Fruit fly (Drosophila melanogaster) whole organism, embryonic: Measurements from ENCODE around the gene CG5516.

ENCODE experiments used
- B-H2 ChIP-seq: fragments of 200-800 bp; sonication (Bioruptor generic); optimal IDR thresholded peaks from 2 replicates; lab custom pipeline; 2018; ENCODE audit warnings: missing biosample characterization, mild to moderate bottlenecking, missing genetic modification characterization
- CG11504 ChIP-seq: fragments of 200-800 bp; sonication (Bioruptor generic); optimal IDR thresholded peaks from 3 replicates; lab custom pipeline; 2019; ENCODE audit warnings: missing biosample characterization, mild to moderate bottlenecking, missing genetic modification characterization, moderate library complexity
- CG12155 ChIP-seq: fragments of 200-800 bp; sonication (Bioruptor generic); optimal IDR thresholded peaks from 3 replicates; lab custom pipeline; 2016; ENCODE audit warnings: missing biosample characterization, missing genetic modification characterization
- CG13296 ChIP-seq: fragments of 200-800 bp; sonication (Bioruptor generic); optimal IDR thresholded peaks from 3 replicates; lab custom pipeline; 2018; ENCODE audit warnings: missing biosample characterization, mild to moderate bottlenecking, missing genetic modification characterization
- CG14014 ChIP-seq: fragments of 200-800 bp; sonication (Bioruptor generic); IDR thresholded peaks from 2 replicates; pipeline ENCODE4 v1.3.6; 2022; ENCODE audit warnings: missing biosample characterization, missing genetic modification characterization
- CG15073 ChIP-seq: fragments of 200-800 bp; sonication (Bioruptor generic); optimal IDR thresholded peaks from 2 replicates; lab custom pipeline; 2016; ENCODE audit warnings: missing biosample characterization, missing genetic modification characterization
- CG1529 ChIP-seq: fragments of 200-800 bp; sonication (Bioruptor generic); optimal IDR thresholded peaks from 3 replicates; lab custom pipeline; 2018; ENCODE audit warnings: missing biosample characterization, missing genetic modification characterization
- CG15479 ChIP-seq: fragments of 200-800 bp; sonication (Bioruptor generic); optimal IDR thresholded peaks from 3 replicates; lab custom pipeline; 2019; ENCODE audit warnings: missing biosample characterization, mild to moderate bottlenecking, missing genetic modification characterization, moderate library complexity
- CG17829 ChIP-seq: fragments of 200-800 bp; optimal IDR thresholded peaks from 2 replicates; lab custom pipeline; 2019; ENCODE audit warnings: missing biosample characterization, mild to moderate bottlenecking, missing genetic modification characterization, moderate library complexity
- CG18764 ChIP-seq: fragments of 200-800 bp; sonication (Bioruptor generic); optimal IDR thresholded peaks from 3 replicates; lab custom pipeline; 2016; ENCODE audit warnings: missing biosample characterization, missing genetic modification characterization
- CG30020 ChIP-seq: fragments of 200-800 bp; optimal IDR thresholded peaks from 2 replicates; lab custom pipeline; 2019; ENCODE audit warnings: missing biosample characterization, mild to moderate bottlenecking, missing genetic modification characterization, moderate library complexity
- CG3281 ChIP-seq: fragments of 200-800 bp; sonication (Bioruptor generic); optimal IDR thresholded peaks from 3 replicates; lab custom pipeline; 2017; ENCODE audit warnings: missing biosample characterization, mild to moderate bottlenecking, missing genetic modification characterization
- CG4730 ChIP-seq: fragments of 200-800 bp; sonication (Bioruptor generic); IDR thresholded peaks from 2 replicates; pipeline ENCODE4 v1.3.6; 2022; ENCODE audit warnings: missing biosample characterization, missing genetic modification characterization
- CG7786 ChIP-seq: fragments of 200-800 bp; sonication (Bioruptor generic); optimal IDR thresholded peaks from 2 replicates; lab custom pipeline; 2016; ENCODE audit warnings: missing biosample characterization, missing genetic modification characterization
- CG8359 ChIP-seq: fragments of 200-800 bp; sonication (Bioruptor generic); optimal IDR thresholded peaks from 2 replicates; lab custom pipeline; 2017; ENCODE audit warnings: missing biosample characterization, mild to moderate bottlenecking, missing genetic modification characterization, borderline replicate concordance
- CG8388 ChIP-seq: fragments of 200-800 bp; sonication (Bioruptor generic); optimal IDR thresholded peaks from 2 replicates; lab custom pipeline; 2019; ENCODE audit warnings: missing biosample characterization, mild to moderate bottlenecking, missing genetic modification characterization, moderate library complexity
- Camta ChIP-seq: fragments of 200-800 bp; sonication (Bioruptor generic); optimal IDR thresholded peaks from 2 replicates; lab custom pipeline; 2016; ENCODE audit warnings: missing biosample characterization, missing genetic modification characterization
- D ChIP-seq, 2 experiments: fragments of 200-800 bp in 1 of 2; fragments of >200 bp in 1 of 2; sonication (Bioruptor generic) in 1 of 2; optimal IDR thresholded peaks; 2 replicates in 1 of 2; 3 replicates in 1 of 2; lab custom pipeline; 2017; ENCODE audit warnings: mild to moderate bottlenecking in 1 of 2, missing biosample characterization in 1 of 2, missing genetic modification characterization in 1 of 2, missing genetic modification reagents in 1 of 2
- Doc2 ChIP-seq: fragments of 200-800 bp; sonication (Bioruptor generic); IDR thresholded peaks from 2 replicates; pipeline ENCODE4 v1.3.6; 2022; ENCODE audit warnings: missing biosample characterization, missing genetic modification characterization
- Elba2 ChIP-seq: fragments of 200-800 bp; sonication (Bioruptor generic); optimal IDR thresholded peaks from 3 replicates; lab custom pipeline; 2016; ENCODE audit warnings: missing biosample characterization, missing genetic modification characterization
- GATAe ChIP-seq: fragments of 200-800 bp; sonication (Bioruptor generic); conservative IDR thresholded peaks from 2 replicates; pipeline ENCODE4 v1.3.6; 2022; ENCODE audit warnings: missing biosample characterization, missing genetic modification characterization
- Hey ChIP-seq: fragments of 200-800 bp; sonication (Bioruptor generic); optimal IDR thresholded peaks from 3 replicates; lab custom pipeline; 2018; ENCODE audit warnings: missing biosample characterization, mild to moderate bottlenecking, missing genetic modification characterization
- Hr51 ChIP-seq, 2 experiments: fragments of 200-800 bp; sonication (Bioruptor generic); optimal IDR thresholded peaks; 2 replicates in 1 of 2; 3 replicates in 1 of 2; lab custom pipeline; 2016 to 2018; ENCODE audit warnings: missing biosample characterization in 2 of 2, missing genetic modification characterization in 2 of 2, mild to moderate bottlenecking in 1 of 2, moderate library complexity in 1 of 2
- Lim3 ChIP-seq: fragments of 200-800 bp; sonication (Bioruptor generic); IDR thresholded peaks from 2 replicates; pipeline ENCODE4 v1.3.6; 2022; ENCODE audit warnings: missing biosample characterization, missing genetic modification characterization
- NK7.1 ChIP-seq: fragments of 200-800 bp; sonication (Bioruptor generic); optimal IDR thresholded peaks from 3 replicates; lab custom pipeline; 2016; ENCODE audit warnings: missing biosample characterization, missing genetic modification characterization
- Nf-YC ChIP-seq: fragments of 200-800 bp; optimal IDR thresholded peaks from 3 replicates; lab custom pipeline; 2019; ENCODE audit warnings: missing biosample characterization, mild to moderate bottlenecking, missing genetic modification characterization, moderate library complexity
- Opbp ChIP-seq: fragments of 200-800 bp; sonication (Bioruptor generic); IDR thresholded peaks from 3 replicates; pipeline ENCODE4 v1.3.6; 2022; ENCODE audit warnings: missing biosample characterization, missing genetic modification characterization; ENCODE audit not compliant: partially characterized antibody
- Ravus ChIP-seq: fragments of 200-800 bp; sonication (Bioruptor generic); IDR thresholded peaks from 2 replicates; pipeline ENCODE4 v1.3.6; 2022; ENCODE audit warnings: missing biosample characterization, missing genetic modification characterization
- Sox100B ChIP-seq: fragments of 200-800 bp; sonication (Bioruptor generic); optimal IDR thresholded peaks from 3 replicates; lab custom pipeline; 2018; ENCODE audit warnings: missing biosample characterization, mild to moderate bottlenecking, missing genetic modification characterization
- Stat92E ChIP-seq, 3 experiments: fragments of >200 bp in 2 of 3; fragments of 200-800 bp in 1 of 3; sonication (Bioruptor generic) in 1 of 3; optimal IDR thresholded peaks; 2 replicates each; lab custom pipeline; 2017 to 2019; ENCODE audit warnings: missing biosample characterization in 3 of 3, missing genetic modification characterization in 3 of 3, mild to moderate bottlenecking in 1 of 3, moderate library complexity in 1 of 3
- Trl ChIP-seq, 3 experiments: fragments of >200 bp in 2 of 3; fragments of 200-800 bp in 1 of 3; sonication (Bioruptor generic) in 1 of 3; optimal IDR thresholded peaks; 2 replicates in 1 of 3; 3 replicates in 2 of 3; lab custom pipeline; 2016 to 2017; ENCODE audit warnings: missing biosample characterization in 1 of 3, missing genetic modification characterization in 1 of 3
- YL-1 ChIP-seq: fragments of 200-800 bp; sonication (Bioruptor generic); optimal IDR thresholded peaks from 3 replicates; lab custom pipeline; 2017; ENCODE audit warnings: missing biosample characterization, mild to moderate bottlenecking, missing genetic modification characterization
- bowl ChIP-seq: fragments of 200-800 bp; sonication (Bioruptor generic); IDR thresholded peaks from 2 replicates; pipeline ENCODE4 v1.3.6; 2022; ENCODE audit warnings: missing biosample characterization, missing genetic modification characterization
- cad ChIP-seq: fragments of >200 bp; optimal IDR thresholded peaks from 2 replicates; lab custom pipeline; 2017; ENCODE audit warnings: missing biosample characterization, missing genetic modification characterization
- chinmo ChIP-seq: fragments of 200-800 bp; sonication (Bioruptor generic); IDR thresholded peaks from 4 replicates; pipeline ENCODE4 v1.3.6; 2022; ENCODE audit warnings: missing biosample characterization, missing genetic modification characterization; ENCODE audit not compliant: partially characterized antibody
- ci ChIP-seq: fragments of 200-800 bp; sonication (Bioruptor generic); IDR thresholded peaks from 3 replicates; pipeline ENCODE4 v1.3.6; 2022; ENCODE audit warnings: missing biosample characterization, missing genetic modification characterization
- cwo ChIP-seq: fragments of 200-800 bp; sonication (Bioruptor generic); optimal IDR thresholded peaks from 3 replicates; lab custom pipeline; 2017; ENCODE audit warnings: missing biosample characterization, missing genetic modification characterization, mild to moderate bottlenecking, moderate library complexity, missing genetic modification reagents
- dan ChIP-seq: fragments of 200-800 bp; sonication (Bioruptor generic); IDR thresholded peaks from 2 replicates; pipeline ENCODE4 v1.3.6; 2022; ENCODE audit warnings: missing biosample characterization, missing genetic modification characterization
- en ChIP-seq: fragments of 200-800 bp; sonication (Bioruptor generic); optimal IDR thresholded peaks from 2 replicates; lab custom pipeline; 2016; ENCODE audit warnings: missing biosample characterization, missing genetic modification characterization
- eve ChIP-seq, 2 experiments: fragments of >200 bp; optimal IDR thresholded peaks; 2 replicates each; lab custom pipeline; 2017; ENCODE audit warnings: missing biosample characterization in 2 of 2, missing genetic modification characterization in 2 of 2
- exex ChIP-seq: fragments of 200-800 bp; sonication (Bioruptor generic); optimal IDR thresholded peaks from 4 replicates; lab custom pipeline; 2018; ENCODE audit warnings: missing biosample characterization, mild to moderate bottlenecking, missing genetic modification characterization, moderate library complexity
- fd102C ChIP-seq: fragments of 200-800 bp; sonication (Bioruptor generic); optimal IDR thresholded peaks from 2 replicates; lab custom pipeline; 2018; ENCODE audit warnings: missing biosample characterization, mild to moderate bottlenecking, missing genetic modification characterization, moderate library complexity
- gem ChIP-seq: fragments of 200-800 bp; sonication (Bioruptor generic); optimal IDR thresholded peaks from 2 replicates; lab custom pipeline; 2019; ENCODE audit warnings: missing biosample characterization, mild to moderate bottlenecking, missing genetic modification characterization, moderate library complexity
- gt ChIP-seq: fragments of 200-800 bp; sonication (Bioruptor generic); IDR thresholded peaks from 2 replicates; pipeline ENCODE4 v1.3.6; 2022; ENCODE audit warnings: missing biosample characterization, missing genetic modification characterization
- repo ChIP-seq: fragments of 200-800 bp; sonication (Bioruptor generic); optimal IDR thresholded peaks from 2 replicates; lab custom pipeline; 2016; ENCODE audit warnings: missing biosample characterization, missing genetic modification characterization
- sens-2 ChIP-seq: fragments of 200-800 bp; sonication (Bioruptor generic); IDR thresholded peaks from 2 replicates; pipeline ENCODE4 v1.3.6; 2022; ENCODE audit warnings: missing biosample characterization, missing genetic modification characterization
- sug ChIP-seq: fragments of 200-800 bp; optimal IDR thresholded peaks from 2 replicates; lab custom pipeline; 2019; ENCODE audit warnings: missing biosample characterization, mild to moderate bottlenecking, missing genetic modification characterization, moderate library complexity
- tll ChIP-seq, 2 experiments: fragments of 200-800 bp in 1 of 2; fragments of >200 bp in 1 of 2; sonication (Bioruptor generic) in 1 of 2; optimal IDR thresholded peaks; 2 replicates each; lab custom pipeline; 2017 to 2019; ENCODE audit warnings: missing biosample characterization in 2 of 2, missing genetic modification characterization in 2 of 2, mild to moderate bottlenecking in 1 of 2, moderate library complexity in 1 of 2
- vvl ChIP-seq: fragments of 200-800 bp; sonication (Bioruptor generic); IDR thresholded peaks from 2 replicates; pipeline ENCODE4 v1.3.6; 2022; ENCODE audit warnings: missing biosample characterization, missing genetic modification characterization
- zfh2 ChIP-seq: fragments of 200-800 bp; sonication (Bioruptor generic); optimal IDR thresholded peaks from 2 replicates; lab custom pipeline; 2016; ENCODE audit warnings: missing biosample characterization, missing genetic modification characterization

CG5516 gene

dm6 chr3R:15985762-15986214 is 22.1 kb downstream of the CG5516 start, which contains the start of gene srp:
srp (plus strand) TSS chr3R:15986152.
- TF ChIP-seq Lim3 (GFP tag; lab: Robert Waterston, UW) = no peak
- no peak for TF ChIP-seq cad (GFP tag; lab: Kevin White, UChicago)
- 0 out of 4 replicates have a peak, but pooled peaks have one; percentile 42 for TF ChIP-seq chinmo (GFP tag; lab: Robert Waterston, UW)
- TF ChIP-seq CG18764 = no peak
- no peak for TF ChIP-seq Sox100B
- no peak for TF ChIP-seq zfh2 (GFP tag; lab: Kevin White, UChicago)
- TF ChIP-seq fd102C (GFP tag; lab: Kevin White, UChicago) = no peak
- TF ChIP-seq Opbp = no peak
- TF ChIP-seq CG13296 (GFP tag; lab: Kevin White, UChicago) = no peak
- TF ChIP-seq Elba2 (GFP tag; lab: Kevin White, UChicago) = no peak
- TF ChIP-seq CG12155 (GFP tag; lab: Kevin White, UChicago) = peak; percentile 49
- TF ChIP-seq CG1529 (GFP tag; lab: Kevin White, UChicago) = no peak
- TF ChIP-seq bowl (GFP tag; lab: Robert Waterston, UW) = no peak
- no peak for TF ChIP-seq CG30020 (tag; lab: Kevin White, UChicago)
- TF ChIP-seq CG8388 = no peak
- peak; percentile 100 for TF ChIP-seq cwo (GFP tag; lab: Kevin White, UChicago)
- TF ChIP-seq sens-2 (GFP tag; lab: Robert Waterston, UW) = no peak
- TF ChIP-seq Hr51 (GFP tag; optimal IDR thresholded peaks at IDR 0.05; lab: Kevin White, UChicago) = no peak
- TF ChIP-seq CG11504 (tag; lab: Kevin White, UChicago) = no peak
- TF ChIP-seq Stat92E (GFP tag; optimal IDR thresholded peaks at IDR 0.05; lab: Kevin White, UChicago) = no peak
- TF ChIP-seq eve (GFP tag; optimal IDR thresholded peaks at IDR 0.05; lab: Kevin White, UChicago) = no peak
- TF ChIP-seq gem = no peak
- peak; percentile 91 for TF ChIP-seq sug
- peak; percentile 99 for TF ChIP-seq GATAe (GFP tag; lab: Robert Waterston, UW)
- no peak for TF ChIP-seq CG4730 (GFP tag; lab: Robert Waterston, UW)
- TF ChIP-seq Hey (tag; lab: Kevin White, UChicago) = peak; percentile 9
- no peak for TF ChIP-seq Doc2 (GFP tag; lab: Robert Waterston, UW)
- no peak for TF ChIP-seq CG15073 (GFP tag; lab: Kevin White, UChicago)
- TF ChIP-seq Ravus (GFP tag; lab: Robert Waterston, UW) = no peak
- TF ChIP-seq CG15479 (GFP tag; lab: Kevin White, UChicago) = peak; percentile 96
- TF ChIP-seq YL-1 (GFP tag; lab: Kevin White, UChicago) = no peak
- no peak for TF ChIP-seq dan (GFP tag; lab: Robert Waterston, UW)
- TF ChIP-seq Camta = no peak
- TF ChIP-seq vvl = no peak
- TF ChIP-seq D (optimal IDR thresholded peaks at IDR 0.05; lab: Kevin White, UChicago) = no peak
- TF ChIP-seq D (GFP tag; optimal IDR thresholded peaks at IDR 0.05; lab: Kevin White, UChicago) = no peak
- no peak for TF ChIP-seq CG8359 (GFP tag; lab: Kevin White, UChicago)
- no peak for TF ChIP-seq en
- TF ChIP-seq gt = no peak
- TF ChIP-seq CG14014 (GFP tag; lab: Robert Waterston, UW) = 0 out of 2 replicates have a peak, but pooled peaks have one; percentile 10
- no peak for TF ChIP-seq tll (GFP tag; optimal IDR thresholded peaks at IDR 0.05; lab: Kevin White, UChicago)
- no peak for TF ChIP-seq CG17829 (tag; lab: Kevin White, UChicago)
- TF ChIP-seq exex (tag; lab: Kevin White, UChicago) = peak; percentile 90
- TF ChIP-seq Nf-YC = peak; percentile 90
- no peak for TF ChIP-seq repo (GFP tag; lab: Kevin White, UChicago)
- no peak for TF ChIP-seq CG3281 (GFP tag; lab: Kevin White, UChicago)
- TF ChIP-seq ci (GFP tag; lab: Robert Waterston, UW) = 0 out of 3 replicates have a peak, but pooled peaks have one; percentile 43
- TF ChIP-seq CG7786 (GFP tag; lab: Kevin White, UChicago) = no peak
- no peak for TF ChIP-seq Trl (optimal IDR thresholded peaks at IDR 0.05; lab: Kevin White, UChicago)
- no peak for TF ChIP-seq Trl (GFP tag; optimal IDR thresholded peaks at IDR 0.05; lab: Kevin White, UChicago)
- no peak for TF ChIP-seq NK7.1 (GFP tag; lab: Kevin White, UChicago)
- no peak for TF ChIP-seq B-H2 (GFP tag; lab: Kevin White, UChicago)
